Fruit fly (Drosophila melanogaster) Kc167 (cell line): ENCODE results near the gene CG5567.

ENCODE experiments used
- Myc ChIP-seq: fragments of >200 bp; optimal IDR thresholded peaks from 2 replicates; lab custom pipeline; 2017; ENCODE audit warnings: missing external identifiers
- Sin3A ChIP-seq: fragments of >200 bp; optimal IDR thresholded peaks from 2 replicates; lab custom pipeline; 2018; ENCODE audit warnings: missing external identifiers
- h ChIP-seq: fragments of >200 bp; optimal IDR thresholded peaks from 3 replicates; lab custom pipeline; 2018; ENCODE audit warnings: missing external identifiers
- insv ChIP-seq: fragments of >200 bp; optimal IDR thresholded peaks from 3 replicates; lab custom pipeline; 2018; ENCODE audit warnings: missing external identifiers
- psq ChIP-seq: fragments of >200 bp; optimal IDR thresholded peaks from 2 replicates; lab custom pipeline; 2017; ENCODE audit warnings: missing external identifiers
- ttk ChIP-seq: sonication (Bioruptor generic); optimal IDR thresholded peaks from 2 replicates; lab custom pipeline; 2017; ENCODE audit warnings: missing external identifiers

CG5567 gene

dm6 chr3L:17841085-17841606 lies 2.2 kb downstream of the CG5567 start, which contains the start of gene CG5577:
CG5577 (minus strand) TSS chr3L:17841427.
- TF ChIP-seq Sin3A (lab: Kevin White, UChicago) = no peak
- no peak for TF ChIP-seq ttk (lab: Kevin White, UChicago)
- no peak for TF ChIP-seq h
- no peak for TF ChIP-seq Myc (lab: Kevin White, UChicago)
- no peak for TF ChIP-seq psq (lab: Kevin White, UChicago)
- no peak for TF ChIP-seq insv (lab: Kevin White, UChicago)

dm6 chr3L:17835074-17835473 lies 8.3 kb downstream of the CG5567 start, which contains the start of gene CG32189:
CG32189 (minus strand) TSS chr3L:17835174.
- no peak for TF ChIP-seq psq (lab: Kevin White, UChicago)

- no peak for TF ChIP-seq ttk (lab: Kevin White, UChicago)
- no peak for TF ChIP-seq insv (lab: Kevin White, UChicago)
- TF ChIP-seq psq (lab: Kevin White, UChicago) = no peak
- TF ChIP-seq Myc (lab: Kevin White, UChicago) = no peak
- TF ChIP-seq h = no peak
- no peak for TF ChIP-seq Sin3A (lab: Kevin White, UChicago)
Observed at dm6 chr3L:17833525-17833924, 9.8 kb downstream of the CG5567 start, which contains the start of gene CG32188. CG32188 (minus strand) TSS chr3L:17833625.

- TF ChIP-seq Sin3A (lab: Kevin White, UChicago) (no peak), insv (lab: Kevin White, UChicago) (no peak), h (no peak), Myc (lab: Kevin White, UChicago) (no peak), ttk (lab: Kevin White, UChicago) (no peak), psq (lab: Kevin White, UChicago) (no peak)
Observed at dm6 chr3L:17822784-17823383, 20.5 kb downstream of the CG5567 start, which contains the start of the genes Ir75c and Grd. Ir75c (minus strand) TSS chr3L:17822834. Grd (plus strand) TSS chr3L:17823333.

DNA sequence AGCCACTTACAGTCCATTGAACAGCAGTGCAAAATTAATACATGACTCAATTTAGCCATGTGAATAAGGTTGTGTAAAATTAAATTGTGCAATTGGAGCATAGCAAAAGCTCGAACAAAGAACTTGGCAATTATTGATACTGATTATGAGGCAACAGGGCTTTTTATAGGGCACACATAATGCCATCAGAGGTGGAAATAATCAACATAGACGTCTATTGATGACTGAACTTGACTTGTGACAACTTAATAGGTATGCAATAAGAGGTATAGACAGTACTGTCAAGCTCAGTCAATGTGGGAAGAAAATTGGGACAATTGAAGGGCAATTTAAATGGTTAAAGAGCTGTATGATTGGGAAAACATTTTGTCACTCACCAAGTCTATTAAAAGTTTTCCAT lies 23.3 kb downstream of the CG5567 start, which contains the start of gene Ir75b:
Gene Ir75b, minus strand, starts transcription at position 101 of the 400 bp plus-strand sequence.
- TF ChIP-seq Myc (lab: Kevin White, UChicago) = no peak
- no peak for TF ChIP-seq psq (lab: Kevin White, UChicago)
- no peak for TF ChIP-seq Sin3A (lab: Kevin White, UChicago)
- TF ChIP-seq insv (lab: Kevin White, UChicago) = no peak
- no peak for TF ChIP-seq ttk (lab: Kevin White, UChicago)
- TF ChIP-seq h = no peak

dm6 chr3L:17817821-17818220 lies 25.5 kb downstream of the CG5567 start, which contains the start of gene Ir75a:
Ir75a (minus strand) TSS chr3L:17817921.
- TF ChIP-seq Sin3A (lab: Kevin White, UChicago) = no peak
- no peak for TF ChIP-seq h
- no peak for TF ChIP-seq Myc (lab: Kevin White, UChicago)
- no peak for TF ChIP-seq insv (lab: Kevin White, UChicago)
- TF ChIP-seq psq (lab: Kevin White, UChicago) = no peak

- no peak for TF ChIP-seq psq (lab: Kevin White, UChicago)
- TF ChIP-seq Sin3A (lab: Kevin White, UChicago) = no peak
- no peak for TF ChIP-seq insv (lab: Kevin White, UChicago)
- no peak for TF ChIP-seq h
- TF ChIP-seq ttk (lab: Kevin White, UChicago) = no peak
- no peak for TF ChIP-seq Myc (lab: Kevin White, UChicago)
Observed at dm6 chr3L:17814036-17814435, 29.3 kb downstream of the CG5567 start, which contains the start of gene Cln3. Cln3 (minus strand) TSS chr3L:17814119.

DNA sequence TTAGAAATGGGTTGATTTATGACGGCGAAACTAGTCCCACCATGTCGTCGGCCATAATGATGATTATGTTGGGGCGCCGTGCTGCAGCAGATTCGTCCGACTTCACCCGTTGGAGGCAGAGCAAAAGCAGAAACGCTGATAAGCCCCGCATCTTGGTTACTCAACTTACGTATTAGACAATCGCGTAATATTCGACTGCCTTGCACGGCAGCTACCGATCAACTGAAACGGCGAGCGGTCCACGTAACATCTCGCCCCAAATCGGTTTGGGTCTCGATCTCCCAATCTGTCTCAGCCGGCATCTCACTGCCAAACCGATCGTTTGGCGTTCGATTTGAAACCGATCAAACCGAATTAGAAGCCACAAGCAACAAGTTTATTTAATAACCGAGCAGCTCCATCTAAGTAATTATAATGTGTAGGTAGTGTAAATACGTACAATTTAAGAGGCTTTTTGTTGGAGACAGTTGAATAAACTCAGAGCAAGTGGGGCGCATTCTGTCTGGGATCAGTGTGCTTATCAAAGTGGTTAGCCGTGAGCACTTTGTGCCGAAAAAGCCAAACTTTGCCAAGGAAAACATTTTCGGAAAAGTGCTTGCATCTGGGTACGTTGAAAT lies 34.6 kb downstream of the CG5567 start, which contains the start of gene CG32191:
Gene CG32191, minus strand, starts transcription at position 550 of the 617 bp plus-strand sequence.
- no peak for TF ChIP-seq h
- no peak for TF ChIP-seq ttk (lab: Kevin White, UChicago)
- no peak for TF ChIP-seq Sin3A (lab: Kevin White, UChicago)
- TF ChIP-seq insv (lab: Kevin White, UChicago) = no peak

- no peak for TF ChIP-seq psq (lab: Kevin White, UChicago)
- TF ChIP-seq ttk (lab: Kevin White, UChicago) = no peak
- no peak for TF ChIP-seq Myc (lab: Kevin White, UChicago)
- TF ChIP-seq h = no peak
- no peak for TF ChIP-seq insv (lab: Kevin White, UChicago)
- no peak for TF ChIP-seq Sin3A (lab: Kevin White, UChicago)
Observed at dm6 chr3L:17806357-17807025, 36.9 kb downstream of the CG5567 start, which contains the start of gene CG32187. CG32187 (minus strand) TSS chr3L:17806365.

DNA sequence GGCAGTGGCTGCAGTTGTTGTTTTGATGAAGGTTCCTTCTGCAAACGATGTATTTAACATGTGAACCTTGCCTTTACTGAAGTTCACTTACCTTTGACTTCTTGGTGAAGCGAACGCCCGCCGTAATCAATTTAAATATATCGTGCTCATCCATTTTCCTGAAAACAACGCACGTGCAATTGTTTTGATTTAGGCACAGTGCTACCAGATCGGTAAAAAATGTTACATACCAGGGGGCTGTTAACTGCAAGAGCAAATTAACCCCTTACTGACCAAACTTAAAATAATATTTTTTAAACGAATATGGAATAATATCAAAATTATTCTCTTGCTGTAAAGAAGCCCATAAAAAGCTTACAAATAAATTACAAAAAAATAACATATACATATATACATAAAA lies 38.8 kb downstream of the CG5567 start, which contains the start of gene ais:
Gene ais, minus strand, starts transcription at position 205 of the 400 bp plus-strand sequence.
- no peak for TF ChIP-seq insv (lab: Kevin White, UChicago)
- TF ChIP-seq ttk (lab: Kevin White, UChicago) = no peak
- TF ChIP-seq h = no peak
- no peak for TF ChIP-seq Sin3A (lab: Kevin White, UChicago)
- TF ChIP-seq psq (lab: Kevin White, UChicago) = no peak
- TF ChIP-seq Myc (lab: Kevin White, UChicago) = no peak

DNA sequence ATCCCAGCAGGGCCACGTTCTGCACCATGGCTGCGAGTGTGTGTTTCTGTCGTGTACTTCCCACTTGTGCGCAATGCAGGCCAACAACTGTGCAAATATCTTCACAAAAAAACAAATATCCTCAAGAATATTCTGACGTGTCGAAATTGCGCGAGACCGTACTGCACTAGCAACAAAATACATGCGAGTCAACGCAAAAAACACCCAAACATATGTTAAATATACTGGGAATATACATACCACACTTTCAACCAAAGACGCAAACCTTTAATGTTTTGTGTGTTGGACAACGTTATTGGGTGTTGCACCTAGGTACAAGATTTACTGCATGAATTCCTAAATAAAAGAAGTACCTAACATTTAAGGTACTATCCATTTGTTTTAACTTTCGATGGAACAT lies 41.2 kb downstream of the CG5567 start, which contains the start of gene NUCB1:
Gene NUCB1, minus strand, starts transcription at position 173 of the 400 bp plus-strand sequence.
- TF ChIP-seq h = no peak
- TF ChIP-seq insv (lab: Kevin White, UChicago) = no peak
- no peak for TF ChIP-seq psq (lab: Kevin White, UChicago)
- TF ChIP-seq ttk (lab: Kevin White, UChicago) = no peak
- TF ChIP-seq Myc (lab: Kevin White, UChicago) = no peak
- no peak for TF ChIP-seq Sin3A (lab: Kevin White, UChicago)
